Fruit fly (Drosophila melanogaster): Measurements from ENCODE around the gene Adi1.

The Adi1 gene

DNA sequence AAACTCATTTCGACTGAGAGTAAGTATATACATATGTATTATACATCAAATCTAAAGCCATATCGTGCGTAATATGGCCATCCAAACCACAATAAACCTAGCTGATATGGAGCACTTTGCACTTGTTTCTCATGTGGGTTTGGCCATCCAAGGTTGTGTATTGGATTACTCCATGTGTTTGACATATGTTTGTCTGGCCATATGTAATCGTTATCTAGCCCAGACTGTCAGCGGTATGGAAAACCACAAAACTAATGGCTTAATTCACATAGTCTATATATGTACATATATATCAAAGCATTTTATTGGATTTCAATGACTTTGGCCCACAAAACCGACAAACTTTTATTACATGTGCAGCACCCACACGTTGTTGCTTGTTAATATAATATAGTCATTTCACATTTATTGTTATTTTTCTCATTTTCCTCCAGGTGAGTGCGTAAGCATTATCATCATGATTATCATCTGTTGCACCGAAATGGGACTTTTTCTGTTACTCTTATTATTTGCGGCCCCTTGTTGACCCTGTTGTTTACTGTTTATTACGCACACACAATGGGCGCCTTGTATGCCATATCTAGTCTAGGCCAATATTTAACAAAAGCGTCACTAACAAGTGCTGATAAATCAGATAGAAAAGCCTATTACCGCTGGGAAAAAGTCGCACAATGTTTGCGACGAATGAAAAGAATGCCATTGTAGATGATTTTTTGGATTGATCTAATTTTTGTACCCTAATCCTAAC, 6.6 kb upstream of the Adi1 start (continued):
- TF ChIP-seq Med (GFP tag) (peak; percentile 96), CG12104 (GFP tag; optimal IDR thresholded peaks at IDR 0.05) (peak; percentile 38), btn (GFP tag; optimal IDR thresholded peaks at IDR 0.05) (peak; percentile 43), CG12155 (GFP tag; optimal IDR thresholded peaks at IDR 0.05) (peak; percentile 32), emc (GFP tag; optimal IDR thresholded peaks at IDR 0.05) (peak; percentile 2), tio (GFP tag; optimal IDR thresholded peaks at IDR 0.05) (peak; percentile 55), pnt (GFP tag; optimal IDR thresholded peaks at IDR 0.05) (peak; percentile 41), CG7839 (tag; optimal IDR thresholded peaks at IDR 0.05) (peak; percentile 11), Opbp (GFP tag; IDR thresholded peaks at IDR 0.05; ENCODE audit: partially characterized antibody) (no peak), CG18476 (GFP tag; optimal IDR thresholded peaks at IDR 0.05) (peak; percentile 37), Scr (GFP tag; IDR thresholded peaks at IDR 0.05; ENCODE audit: partially characterized antibody) (no peak), Trl (optimal IDR thresholded peaks at IDR 0.05) (no peak), Trl (GFP tag; optimal IDR thresholded peaks at IDR 0.05) (peak; percentile 77), CG1529 (GFP tag; optimal IDR thresholded peaks at IDR 0.05) (peak; percentile 67), jumu (GFP tag; optimal IDR thresholded peaks at IDR 0.05) (no peak), CG3281 (GFP tag; optimal IDR thresholded peaks at IDR 0.05) (peak; percentile 69), caup (GFP tag; optimal IDR thresholded peaks at IDR 0.05; ENCODE audit: severe bottlenecking) (peak; percentile 81), CG5953 (GFP tag; IDR thresholded peaks at IDR 0.05) (peak; percentile 68), gce (GFP tag; IDR thresholded peaks at IDR 0.05) (no peak), CG34422 (GFP tag; IDR thresholded peaks at IDR 0.05) (no peak; the same call in 2 of the 3 replicates), CG31224 (GFP tag; IDR thresholded peaks at IDR 0.05) (no peak), CG2120 (GFP tag; optimal IDR thresholded peaks at IDR 0.05) (peak; percentile 58), CG17912 (GFP tag; optimal IDR thresholded peaks at IDR 0.05) (peak; percentile 72), CG30431 (GFP tag; optimal IDR thresholded peaks at IDR 0.05) (no peak), phol (tag; optimal IDR thresholded peaks at IDR 0.05) (no peak), CG13123 (GFP tag; optimal IDR thresholded peaks at IDR 0.05) (peak; percentile 69), Aef1 (GFP tag; IDR thresholded peaks at IDR 0.05) (no peak), h (optimal IDR thresholded peaks at IDR 0.05) (no peak), fd64A (GFP tag; optimal IDR thresholded peaks at IDR 0.05) (peak; percentile 85), Optix (GFP tag; IDR thresholded peaks at IDR 0.05) (no peak), knrl (GFP tag; IDR thresholded peaks at IDR 0.05; ENCODE audit: partially characterized antibody) (no peak), crc (GFP tag; optimal IDR thresholded peaks at IDR 0.05) (peak; percentile 48), zen2 (GFP tag; IDR thresholded peaks at IDR 0.05; ENCODE audit: partially characterized antibody) (no peak), CG4360 (GFP tag; IDR thresholded peaks at IDR 0.05) (peak; percentile 27; the same call in 1 of the 2 replicates), CG3163 (GFP tag; optimal IDR thresholded peaks at IDR 0.05) (peak; percentile 45), CG11085 (GFP tag; IDR thresholded peaks at IDR 0.05) (no peak), unpg (GFP tag; optimal IDR thresholded peaks at IDR 0.05) (peak; percentile 69), ems (GFP tag; optimal IDR thresholded peaks at IDR 0.05) (peak; percentile 50), CG6791 (GFP tag; IDR thresholded peaks at IDR 0.05; ENCODE audit: partially characterized antibody) (no peak), CG1792 (GFP tag; optimal IDR thresholded peaks at IDR 0.05) (peak; percentile 70), CG8944 (GFP tag; optimal IDR thresholded peaks at IDR 0.05) (peak; percentile 19), ewg (GFP tag; optimal IDR thresholded peaks at IDR 0.05) (peak; percentile 55), pita (GFP tag; optimal IDR thresholded peaks at IDR 0.05) (no peak), CTCF (GFP tag; optimal IDR thresholded peaks at IDR 0.05) (peak; percentile 14), Dip2 (GFP tag; IDR thresholded peaks at IDR 0.05) (no peak), Sry-δ (GFP tag; optimal IDR thresholded peaks at IDR 0.05) (peak; percentile 34), rib (GFP tag; IDR thresholded peaks at IDR 0.05) (no peak), CG13287 (GFP tag; IDR thresholded peaks at IDR 0.05; ENCODE audit: partially characterized antibody) (no peak), Abd-B (GFP tag; optimal IDR thresholded peaks at IDR 0.05) (no peak), CG11398 (GFP tag; optimal IDR thresholded peaks at IDR 0.05) (peak; percentile 78), Doc2 (GFP tag; IDR thresholded peaks at IDR 0.05) (no peak)
